Worm (Caenorhabditis elegans): ENCODE results near the gene W10G11.1.
A peak's percentile ranks its signal among the peaks of the same experiment; 100 is the strongest.

Gene W10G11.1

DNA sequence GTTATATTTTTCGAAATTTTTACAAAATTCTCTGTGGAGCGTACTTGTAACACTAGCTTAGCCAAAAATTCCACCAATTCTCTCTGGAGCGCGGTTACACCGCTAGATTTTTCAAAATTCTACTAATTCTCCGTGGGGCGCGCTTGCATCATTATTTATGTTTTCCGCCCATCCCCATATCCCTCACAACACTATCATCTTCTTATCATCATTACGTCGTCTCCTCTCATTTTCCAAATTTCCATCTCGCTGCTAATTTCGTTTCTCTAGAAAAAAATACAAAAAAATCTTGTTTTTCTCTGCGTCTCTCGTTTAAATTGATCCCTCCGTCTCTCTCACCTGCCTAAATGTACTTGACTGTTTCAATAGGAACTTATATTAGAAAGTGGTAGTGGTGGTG, 5.2 kb downstream of the W10G11.1 start (continued):
- TF ChIP-seq vab-15 (tag; optimal IDR thresholded peaks at IDR 0.05) (peak; percentile 18), hlh-17 (GFP tag; optimal IDR thresholded peaks at IDR 0.05; ENCODE audit: borderline replicate concordance) (no peak), mdl-1 (tag; optimal IDR thresholded peaks at IDR 0.05) (no peak)

- TF ChIP-seq ceh-63 (GFP tag; optimal IDR thresholded peaks at IDR 0.05) (no peak), efl-1 (optimal IDR thresholded peaks at IDR 0.05) (no peak), efl-1 (GFP tag; optimal IDR thresholded peaks at IDR 0.05 in 1 of 2) (peak in 1 of 2 experiments; percentile 64)
These were observed 5.8 kb downstream of the W10G11.1 start for ce11 chrII:3554673-3555072.

DNA sequence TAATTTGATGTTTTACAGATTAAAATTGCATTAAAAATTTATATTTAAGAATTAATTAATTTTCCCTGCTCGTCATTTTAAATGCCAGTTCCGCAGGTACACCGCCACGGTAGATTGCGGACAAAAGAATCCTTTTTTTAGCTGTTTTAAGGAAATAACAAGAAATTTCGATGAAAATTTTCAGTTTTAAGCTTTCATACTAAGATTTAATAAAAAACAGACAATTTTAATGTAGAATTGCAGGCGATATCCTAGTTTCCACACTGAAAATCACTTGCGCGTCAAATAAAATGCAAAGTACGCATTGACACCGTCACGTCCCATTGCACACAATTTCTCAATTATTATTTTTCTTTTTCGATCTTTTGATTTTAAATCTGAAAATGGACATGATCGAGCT, 7.0 kb downstream of the W10G11.1 start, which contains the start of gene dnc-3:
Gene dnc-3 (plus strand): TSS at position 272 of the 400 bp plus-strand sequence.
- TF ChIP-seq C16A3.4 (tag; optimal IDR thresholded peaks at IDR 0.05) (peak; percentile 24), grh-1 (GFP tag; IDR thresholded peaks at IDR 0.05) (peak; percentile 56), lin-15B (tag; optimal IDR thresholded peaks at IDR 0.05) (peak; percentile 28), nhr-85 (tag) (peak; percentile 87), nhr-237 (tag; optimal IDR thresholded peaks at IDR 0.05) (peak; percentile 30), fkh-8 (tag; optimal IDR thresholded peaks at IDR 0.05) (peak; percentile 75), lin-13 (GFP tag; optimal IDR thresholded peaks at IDR 0.05) (peak; percentile 29), nhr-84 (tag; optimal IDR thresholded peaks at IDR 0.05) (no peak), snpc-4 (tag; optimal IDR thresholded peaks at IDR 0.05) (peak; percentile 31), nhr-76 (tag; optimal IDR thresholded peaks at IDR 0.05) (no peak), hpl-2 (GFP tag; optimal IDR thresholded peaks at IDR 0.05) (no peak), nhr-47 (tag; optimal IDR thresholded peaks at IDR 0.05) (peak; percentile 87), ztf-11 (tag; optimal IDR thresholded peaks at IDR 0.05) (peak in 1 of 2 experiments; percentile 44), mdl-1 (tag; optimal IDR thresholded peaks at IDR 0.05) (no peak), jun-1 (tag; optimal IDR thresholded peaks at IDR 0.05) (peak; percentile 30), zip-4 (GFP tag; optimal IDR thresholded peaks at IDR 0.05) (peak; percentile 69), ceh-82 (tag; optimal IDR thresholded peaks at IDR 0.05) (peak in 1 of 3 experiments; percentile 9), lin-35 (GFP tag; optimal IDR thresholded peaks at IDR 0.05) (peak; percentile 49 to 54), sptf-1 (tag; optimal IDR thresholded peaks at IDR 0.05) (no peak), ceh-90 (tag; optimal IDR thresholded peaks at IDR 0.05) (peak; percentile 62), sox-4 (tag; optimal IDR thresholded peaks at IDR 0.05) (peak; percentile 67), egl-13 (tag; optimal IDR thresholded peaks at IDR 0.05) (peak; percentile 73), hlh-17 (GFP tag; optimal IDR thresholded peaks at IDR 0.05; ENCODE audit: borderline replicate concordance) (no peak), isw-1 (GFP tag; IDR thresholded peaks at IDR 0.05) (peak; percentile 72), pqm-1 (tag; optimal IDR thresholded peaks at IDR 0.05) (no peak), swsn-7 (tag; optimal IDR thresholded peaks at IDR 0.05) (peak; percentile 81), mep-1 (tag; optimal IDR thresholded peaks at IDR 0.05) (peak; percentile 53), nhr-11 (tag; optimal IDR thresholded peaks at IDR 0.05) (no peak), fkh-4 (tag; optimal IDR thresholded peaks at IDR 0.05; ENCODE audit: borderline replicate concordance) (peak; percentile 72), zag-1 (tag; optimal IDR thresholded peaks at IDR 0.05) (no peak), nhr-90 (tag; optimal IDR thresholded peaks at IDR 0.05; ENCODE audit: poor library complexity) (peak; percentile 73), tbx-2 (tag; optimal IDR thresholded peaks at IDR 0.05) (peak; percentile 82), alr-1 (tag; optimal IDR thresholded peaks at IDR 0.05; ENCODE audit: borderline replicate concordance) (no peak), lsy-2 (tag; optimal IDR thresholded peaks at IDR 0.05) (peak; percentile 75 to 77), lir-3 (tag; optimal IDR thresholded peaks at IDR 0.05; ENCODE audit: poor library complexity) (no peak), nhr-19 (GFP tag; conservative IDR thresholded peaks at IDR 0.05) (peak; percentile 61), nhr-28 (tag; optimal IDR thresholded peaks at IDR 0.05) (no peak), efl-1 (optimal IDR thresholded peaks at IDR 0.05) (peak; percentile 44 to 70), efl-1 (GFP tag; optimal IDR thresholded peaks at IDR 0.05 in 1 of 2) (peak; percentile 52 to 96), fos-1 (tag; optimal IDR thresholded peaks at IDR 0.05) (peak; percentile 29), pax-3 (tag; optimal IDR thresholded peaks at IDR 0.05) (peak; percentile 70), snu-23 (GFP tag; optimal IDR thresholded peaks at IDR 0.05) (peak; percentile 86), C34B4.2 (tag; optimal IDR thresholded peaks at IDR 0.05) (no peak), ceh-88 (GFP tag; IDR thresholded peaks at IDR 0.05) (0 out of 2 replicates have a peak, but pooled peaks have one; percentile 41), ets-5 (GFP tag; IDR thresholded peaks at IDR 0.05) (no peak), sup-37 (GFP tag; optimal IDR thresholded peaks at IDR 0.05) (peak; percentile 52), fkh-10 (GFP tag; optimal IDR thresholded peaks at IDR 0.05) (no peak)

Measured in whole organism, L1 larva.